Fruit fly (Drosophila melanogaster) whole organism, embryonic: ENCODE data around the gene Gsc.

ENCODE experiments used
- Atf6 ChIP-seq: fragments of 200-800 bp; sonication (Bioruptor generic); IDR thresholded peaks from 2 replicates; pipeline ENCODE4 v1.3.6; 2022; ENCODE audit warnings: missing biosample characterization, missing genetic modification characterization
- CG10321 ChIP-seq: fragments of 200-800 bp; sonication (Bioruptor generic); IDR thresholded peaks from 2 replicates; pipeline ENCODE4 v1.3.6; 2022; ENCODE audit warnings: missing biosample characterization, missing genetic modification characterization
- CG10959 ChIP-seq: fragments of 200-800 bp; sonication (Bioruptor generic); IDR thresholded peaks from 2 replicates; pipeline ENCODE4 v1.3.6; 2022; ENCODE audit warnings: missing biosample characterization, missing genetic modification characterization
- CG13775 ChIP-seq: fragments of 200-800 bp; sonication (Bioruptor generic); optimal IDR thresholded peaks from 3 replicates; lab custom pipeline; 2017; ENCODE audit warnings: missing biosample characterization, mild to moderate bottlenecking, missing genetic modification characterization
- CG13894 ChIP-seq: fragments of 200-800 bp; sonication (Bioruptor generic); optimal IDR thresholded peaks from 3 replicates; lab custom pipeline; 2018; ENCODE audit warnings: missing biosample characterization, mild to moderate bottlenecking, missing genetic modification characterization, moderate library complexity
- CG14667 ChIP-seq: fragments of 200-800 bp; sonication (Bioruptor generic); IDR thresholded peaks from 2 replicates; pipeline ENCODE4 v1.3.6; 2022; ENCODE audit warnings: missing biosample characterization, missing genetic modification characterization
- CG15601 ChIP-seq: fragments of 200-800 bp; sonication (Bioruptor generic); optimal IDR thresholded peaks from 3 replicates; lab custom pipeline; 2019; ENCODE audit warnings: missing biosample characterization, mild to moderate bottlenecking, missing genetic modification characterization, moderate library complexity
- CG1602 ChIP-seq: fragments of 200-800 bp; sonication (Bioruptor generic); optimal IDR thresholded peaks from 3 replicates; lab custom pipeline; 2016; ENCODE audit warnings: missing biosample characterization, missing genetic modification characterization
- CG1647 ChIP-seq: fragments of 200-800 bp; sonication (Bioruptor generic); optimal IDR thresholded peaks from 3 replicates; lab custom pipeline; 2016; ENCODE audit warnings: missing biosample characterization, missing genetic modification characterization
- CG17612 ChIP-seq: fragments of 200-800 bp; sonication (Bioruptor generic); IDR thresholded peaks from 2 replicates; pipeline ENCODE4 v1.3.6; 2022; ENCODE audit warnings: missing biosample characterization, missing genetic modification characterization
- CG1832 ChIP-seq: fragments of 200-800 bp; sonication (Bioruptor generic); optimal IDR thresholded peaks from 2 replicates; lab custom pipeline; 2017; ENCODE audit warnings: missing biosample characterization, mild to moderate bottlenecking, missing genetic modification characterization, inconsistent platforms
- CG18599 ChIP-seq: fragments of 200-800 bp; sonication (Bioruptor generic); optimal IDR thresholded peaks from 3 replicates; lab custom pipeline; 2017; ENCODE audit warnings: missing biosample characterization, missing genetic modification characterization, mild to moderate bottlenecking, moderate library complexity, missing genetic modification reagents
- CG3407 ChIP-seq: fragments of 200-800 bp; sonication (Bioruptor generic); optimal IDR thresholded peaks from 2 replicates; lab custom pipeline; 2018; ENCODE audit warnings: missing biosample characterization, mild to moderate bottlenecking, missing genetic modification characterization
- CG42726 ChIP-seq: fragments of 200-800 bp; sonication (Bioruptor generic); IDR thresholded peaks from 2 replicates; pipeline ENCODE4 v1.3.6; 2022; ENCODE audit warnings: missing biosample characterization, missing genetic modification characterization; ENCODE audit not compliant: partially characterized antibody
- CG4328 ChIP-seq: fragments of 200-800 bp; sonication (Bioruptor generic); optimal IDR thresholded peaks from 3 replicates; lab custom pipeline; 2017; ENCODE audit warnings: missing biosample characterization, missing genetic modification reagents, missing genetic modification characterization
- CG4404 ChIP-seq: fragments of 200-800 bp; sonication (Bioruptor generic); IDR thresholded peaks from 2 replicates; pipeline ENCODE4 v1.3.6; 2022; ENCODE audit warnings: missing biosample characterization, missing genetic modification characterization
- CG9932 ChIP-seq: fragments of 200-800 bp; sonication (Bioruptor generic); IDR thresholded peaks from 2 replicates; pipeline ENCODE4 v1.3.6; 2022; ENCODE audit warnings: missing biosample characterization, missing genetic modification characterization
- CHES-1-like ChIP-seq: fragments of 200-800 bp; sonication (Bioruptor generic); optimal IDR thresholded peaks from 2 replicates; lab custom pipeline; 2016; ENCODE audit warnings: missing biosample characterization, missing genetic modification characterization
- CTCF ChIP-seq: fragments of 200-800 bp; sonication (Bioruptor generic); optimal IDR thresholded peaks from 2 replicates; lab custom pipeline; 2017; ENCODE audit warnings: missing biosample characterization, mild to moderate bottlenecking, missing genetic modification characterization, moderate library complexity
- D19A ChIP-seq: fragments of 200-800 bp; optimal IDR thresholded peaks from 3 replicates; lab custom pipeline; 2019; ENCODE audit warnings: missing biosample characterization, mild to moderate bottlenecking, missing genetic modification characterization, moderate library complexity
- Dip3 ChIP-seq: fragments of 200-800 bp; sonication (Bioruptor generic); optimal IDR thresholded peaks from 3 replicates; lab custom pipeline; 2016; ENCODE audit warnings: missing biosample characterization, missing genetic modification characterization
- Drgx ChIP-seq: fragments of 200-800 bp; sonication (Bioruptor generic); IDR thresholded peaks from 2 replicates; pipeline ENCODE4 v1.3.6; 2022; ENCODE audit warnings: missing biosample characterization, missing genetic modification characterization
- Eip74EF ChIP-seq, 2 experiments: fragments of 200-800 bp in 1 of 2; fragments of >200 bp in 1 of 2; sonication (Bioruptor generic) in 1 of 2; optimal IDR thresholded peaks; 2 replicates each; lab custom pipeline; 2017 to 2019; ENCODE audit warnings: missing biosample characterization in 2 of 2, missing genetic modification characterization in 2 of 2, mild to moderate bottlenecking in 1 of 2, moderate library complexity in 1 of 2
- Gsc ChIP-seq: fragments of 200-800 bp; sonication (Bioruptor generic); IDR thresholded peaks from 2 replicates; pipeline ENCODE4 v1.3.6; 2022; ENCODE audit warnings: missing biosample characterization, missing genetic modification characterization
- Hand ChIP-seq: fragments of 200-800 bp; sonication (Bioruptor generic); optimal IDR thresholded peaks from 2 replicates; lab custom pipeline; 2017; ENCODE audit warnings: mild to moderate bottlenecking, missing biosample characterization, missing genetic modification reagents, missing genetic modification characterization
- Hr51 ChIP-seq, 2 experiments: fragments of 200-800 bp; sonication (Bioruptor generic); optimal IDR thresholded peaks; 2 replicates in 1 of 2; 3 replicates in 1 of 2; lab custom pipeline; 2016 to 2018; ENCODE audit warnings: missing biosample characterization in 2 of 2, missing genetic modification characterization in 2 of 2, mild to moderate bottlenecking in 1 of 2, moderate library complexity in 1 of 2
- Med ChIP-seq: fragments of 200-800 bp; sonication (Bioruptor generic); peaks from one replicate; lab custom pipeline; 2016; ENCODE audit warnings: missing biosample characterization, missing genetic modification characterization, mild to moderate bottlenecking, inconsistent platforms, moderate library complexity
- Mes4 ChIP-seq: fragments of 200-800 bp; sonication (Bioruptor generic); optimal IDR thresholded peaks from 2 replicates; lab custom pipeline; 2016; ENCODE audit warnings: missing biosample characterization, missing genetic modification characterization
- Mrtf ChIP-seq: fragments of 200-800 bp; sonication (Bioruptor generic); IDR thresholded peaks from 3 replicates; pipeline ENCODE4 v1.3.6; 2022; ENCODE audit warnings: missing biosample characterization, missing genetic modification characterization
- NC2β ChIP-seq: fragments of 200-800 bp; sonication (Bioruptor generic); optimal IDR thresholded peaks from 2 replicates; lab custom pipeline; 2016; ENCODE audit warnings: missing biosample characterization, missing genetic modification characterization
- Usf ChIP-seq: fragments of 200-800 bp; sonication (Bioruptor generic); optimal IDR thresholded peaks from 2 replicates; lab custom pipeline; 2017; ENCODE audit warnings: missing genotype, missing biosample characterization, missing genetic modification characterization
- ara ChIP-seq: fragments of 200-800 bp; sonication (Bioruptor generic); IDR thresholded peaks from 2 replicates; pipeline ENCODE4 v1.3.6; 2022; ENCODE audit warnings: missing biosample characterization, missing genetic modification characterization
- ato ChIP-seq: fragments of 200-800 bp; sonication (Bioruptor generic); IDR thresholded peaks from 2 replicates; pipeline ENCODE4 v1.3.6; 2022; ENCODE audit warnings: missing biosample characterization, missing genetic modification characterization; ENCODE audit not compliant: partially characterized antibody
- bab2 ChIP-seq: fragments of 200-800 bp; sonication (Bioruptor generic); optimal IDR thresholded peaks from 2 replicates; lab custom pipeline; 2016; ENCODE audit warnings: missing biosample characterization, missing genetic modification characterization
- chinmo ChIP-seq: fragments of 200-800 bp; sonication (Bioruptor generic); IDR thresholded peaks from 4 replicates; pipeline ENCODE4 v1.3.6; 2022; ENCODE audit warnings: missing biosample characterization, missing genetic modification characterization; ENCODE audit not compliant: partially characterized antibody
- danr ChIP-seq: fragments of 200-800 bp; sonication (Bioruptor generic); IDR thresholded peaks from 2 replicates; pipeline ENCODE4 v1.3.6; 2022; ENCODE audit warnings: missing biosample characterization, missing genetic modification characterization
- ewg ChIP-seq: fragments of 200-800 bp; sonication (Bioruptor generic); optimal IDR thresholded peaks from 3 replicates; lab custom pipeline; 2017; ENCODE audit warnings: mild to moderate bottlenecking, missing biosample characterization, missing genetic modification reagents, missing genetic modification characterization
- fd102C ChIP-seq: fragments of 200-800 bp; sonication (Bioruptor generic); optimal IDR thresholded peaks from 2 replicates; lab custom pipeline; 2018; ENCODE audit warnings: missing biosample characterization, mild to moderate bottlenecking, missing genetic modification characterization, moderate library complexity
- fd3F ChIP-seq: fragments of 200-800 bp; sonication (Bioruptor generic); optimal IDR thresholded peaks from 2 replicates; lab custom pipeline; 2018; ENCODE audit warnings: missing biosample characterization, mild to moderate bottlenecking, missing genetic modification characterization, moderate library complexity
- gt ChIP-seq: fragments of 200-800 bp; sonication (Bioruptor generic); IDR thresholded peaks from 2 replicates; pipeline ENCODE4 v1.3.6; 2022; ENCODE audit warnings: missing biosample characterization, missing genetic modification characterization
- knrl ChIP-seq: fragments of 200-800 bp; sonication (Bioruptor generic); IDR thresholded peaks from 3 replicates; pipeline ENCODE4 v1.3.6; 2022; ENCODE audit warnings: missing biosample characterization, missing genetic modification characterization; ENCODE audit not compliant: partially characterized antibody
- peb ChIP-seq: fragments of 200-800 bp; sonication (Bioruptor generic); IDR thresholded peaks from 2 replicates; pipeline ENCODE4 v1.3.6; 2022; ENCODE audit warnings: missing biosample characterization, missing genetic modification characterization
- pum ChIP-seq: fragments of 200-800 bp; sonication (Bioruptor generic); optimal IDR thresholded peaks from 2 replicates; lab custom pipeline; 2016; ENCODE audit warnings: missing biosample characterization, missing genetic modification characterization
- ro ChIP-seq: fragments of 200-800 bp; sonication (Bioruptor generic); IDR thresholded peaks from 2 replicates; pipeline ENCODE4 v1.3.6; 2022; ENCODE audit warnings: missing biosample characterization, missing genetic modification characterization
- sens-2 ChIP-seq: fragments of 200-800 bp; sonication (Bioruptor generic); IDR thresholded peaks from 2 replicates; pipeline ENCODE4 v1.3.6; 2022; ENCODE audit warnings: missing biosample characterization, missing genetic modification characterization
- sima ChIP-seq: fragments of 200-800 bp; sonication (Bioruptor generic); optimal IDR thresholded peaks from 2 replicates; lab custom pipeline; 2016; ENCODE audit warnings: missing biosample characterization, missing genetic modification characterization
- tgo ChIP-seq: fragments of 200-800 bp; sonication (Bioruptor generic); IDR thresholded peaks from 3 replicates; pipeline ENCODE4 v1.3.6; 2022; ENCODE audit warnings: missing biosample characterization, missing genetic modification characterization
- twi ChIP-seq: fragments of 200-800 bp; optimal IDR thresholded peaks from 2 replicates; lab custom pipeline; 2019; ENCODE audit warnings: missing biosample characterization, mild to moderate bottlenecking, missing genetic modification characterization, moderate library complexity
- unpg ChIP-seq: fragments of 200-800 bp; sonication (Bioruptor generic); optimal IDR thresholded peaks from 3 replicates; lab custom pipeline; 2018; ENCODE audit warnings: missing biosample characterization, mild to moderate bottlenecking, missing genetic modification characterization, moderate library complexity
- wdn ChIP-seq: fragments of 200-800 bp; sonication (Bioruptor generic); IDR thresholded peaks from 2 replicates; pipeline ENCODE4 v1.3.6; 2022; ENCODE audit warnings: missing biosample characterization, missing genetic modification characterization
- wor ChIP-seq: fragments of 200-800 bp; sonication (Bioruptor generic); IDR thresholded peaks from 2 replicates; pipeline ENCODE4 v1.3.6; 2022; ENCODE audit warnings: missing biosample characterization, missing genetic modification characterization

Gene Gsc

dm6 chr2L:574226-574625 lies 20.3 kb downstream of the Gsc start, which contains the start of the genes Ipk2 and cold (continued):
- TF ChIP-seq ewg (peak; percentile 83), Usf (peak; percentile 65), CG10959 (GFP tag; lab: Robert Waterston, UW) (peak; percentile 28; the same call in 1 of the 2 replicates), CG1647 (GFP tag; lab: Kevin White, UChicago) (peak; percentile 75), Atf6 (peak; percentile 53; the same call in 1 of the 2 replicates), peb (GFP tag; lab: Robert Waterston, UW) (peak; percentile 16; the same call in 1 of the 2 replicates), Hand (GFP tag; lab: Kevin White, UChicago) (peak; percentile 48), CG4404 (GFP tag; lab: Robert Waterston, UW) (peak; percentile 80), unpg (GFP tag; lab: Kevin White, UChicago) (peak; percentile 78), ato (GFP tag; lab: Robert Waterston, UW) (peak; percentile 40; the same call in 1 of the 2 replicates), CG10321 (GFP tag; lab: Robert Waterston, UW) (no peak), CG17612 (GFP tag; lab: Robert Waterston, UW) (peak; percentile 14; the same call in 1 of the 2 replicates), CG14667 (GFP tag; lab: Robert Waterston, UW) (peak; percentile 58), CHES-1-like (peak; percentile 84), CG4328 (peak; percentile 69), fd3F (GFP tag; lab: Kevin White, UChicago) (peak; percentile 69), CG42726 (GFP tag; lab: Robert Waterston, UW) (no peak), bab2 (GFP tag; lab: Kevin White, UChicago) (peak; percentile 78), fd102C (GFP tag; lab: Kevin White, UChicago) (peak; percentile 42), wdn (peak; percentile 59), sens-2 (GFP tag; lab: Robert Waterston, UW) (no peak), CG9932 (GFP tag; lab: Robert Waterston, UW) (peak; percentile 91), twi (peak; percentile 67), ro (GFP tag; lab: Robert Waterston, UW) (no peak), gt (GFP tag; lab: Robert Waterston, UW) (no peak), NC2β (peak; percentile 64), sima (GFP tag; lab: Kevin White, UChicago) (no peak), ara (GFP tag; lab: Robert Waterston, UW) (peak; percentile 55), CG1602 (GFP tag; lab: Kevin White, UChicago) (peak; percentile 72), danr (GFP tag; lab: Robert Waterston, UW) (peak; percentile 41; the same call in 1 of the 2 replicates), Mrtf (GFP tag; lab: Robert Waterston, UW) (peak; percentile 63; the same call in 2 of the 3 replicates), Eip74EF (GFP tag; optimal IDR thresholded peaks at IDR 0.05; lab: Kevin White, UChicago) (no peak), Hr51 (GFP tag; optimal IDR thresholded peaks at IDR 0.05; lab: Kevin White, UChicago) (peak in 1 of 2 experiments; percentile 88), tgo (peak; percentile 58), Med (peak; percentile 97), Dip3 (GFP tag; lab: Kevin White, UChicago) (peak; percentile 84), Gsc (GFP tag; lab: Robert Waterston, UW) (0 out of 2 replicates have a peak, but pooled peaks have one; percentile 26), CG1832 (GFP tag; lab: Kevin White, UChicago) (no peak), CG13775 (GFP tag; lab: Kevin White, UChicago) (peak; percentile 86), pum (GFP tag; lab: Kevin White, UChicago) (peak; percentile 81), knrl (GFP tag; lab: Robert Waterston, UW) (peak; percentile 41; the same call in 1 of the 3 replicates), wor (peak; percentile 68), CTCF (GFP tag; lab: Kevin White, UChicago) (peak; percentile 70), CG13894 (tag; lab: Kevin White, UChicago) (no peak), Mes4 (GFP tag; lab: Kevin White, UChicago) (peak; percentile 48), CG15601 (tag; lab: Kevin White, UChicago) (no peak), CG3407 (GFP tag; lab: Kevin White, UChicago) (peak; percentile 67), Drgx (GFP tag; lab: Robert Waterston, UW) (peak; percentile 40; the same call in 1 of the 2 replicates), D19A (tag; lab: Kevin White, UChicago) (no peak), chinmo (GFP tag; lab: Robert Waterston, UW) (no peak), CG18599 (GFP tag; lab: Kevin White, UChicago) (peak; percentile 91)
